Fruit fly (Drosophila melanogaster) whole organism, pupa: ENCODE data around the gene TTLL1B.
A peak's percentile ranks its signal among the peaks of the same experiment; 100 is the strongest.

Experiments
- CG10348 ChIP-seq: fragments of 200-800 bp; sonication (Bioruptor generic); IDR thresholded peaks from 2 replicates; pipeline ENCODE4 v1.3.6; 2022; ENCODE audit warnings: missing biosample characterization, missing genetic modification characterization
- CG12605 ChIP-seq: fragments of 200-800 bp; sonication (Bioruptor generic); IDR thresholded peaks from 2 replicates; pipeline ENCODE4 v1.3.6; 2022; ENCODE audit warnings: missing biosample characterization, missing genetic modification characterization
- CG13204 ChIP-seq: fragments of 200-800 bp; sonication (Bioruptor generic); optimal IDR thresholded peaks from 2 replicates; lab custom pipeline; 2018; ENCODE audit warnings: missing biosample characterization, mild to moderate bottlenecking, missing genetic modification characterization, moderate library complexity
- CG14655 ChIP-seq: fragments of 200-800 bp; sonication (Bioruptor generic); optimal IDR thresholded peaks from 3 replicates; lab custom pipeline; 2017; ENCODE audit warnings: mild to moderate bottlenecking, missing biosample characterization, missing genetic modification reagents, missing genetic modification characterization
- CG15710 ChIP-seq: fragments of 200-800 bp; sonication (Bioruptor generic); optimal IDR thresholded peaks from 2 replicates; lab custom pipeline; 2018; ENCODE audit warnings: missing biosample characterization, mild to moderate bottlenecking, missing genetic modification characterization, moderate library complexity
- CG17806 ChIP-seq: fragments of 200-800 bp; sonication (Bioruptor generic); optimal IDR thresholded peaks from 2 replicates; lab custom pipeline; 2018; ENCODE audit warnings: missing biosample characterization, mild to moderate bottlenecking, missing genetic modification characterization, moderate library complexity
- CG32121 ChIP-seq: fragments of 200-800 bp; sonication (Bioruptor generic); IDR thresholded peaks from 2 replicates; pipeline ENCODE4 v1.3.6; 2022; ENCODE audit warnings: missing biosample characterization, missing genetic modification characterization
- CG34367 ChIP-seq: fragments of 200-800 bp; sonication (Bioruptor generic); optimal IDR thresholded peaks from 2 replicates; lab custom pipeline; 2018; ENCODE audit warnings: missing biosample characterization, mild to moderate bottlenecking, missing genetic modification characterization
- CG4496 ChIP-seq: fragments of 200-800 bp; sonication (Bioruptor generic); IDR thresholded peaks from 3 replicates; pipeline ENCODE4 v1.3.6; 2022; ENCODE audit warnings: missing biosample characterization, missing genetic modification characterization
- CG8159 ChIP-seq: fragments of 200-800 bp; sonication (Bioruptor generic); optimal IDR thresholded peaks from 3 replicates; lab custom pipeline; 2018; ENCODE audit warnings: missing biosample characterization, mild to moderate bottlenecking, missing genetic modification characterization, moderate library complexity
- CG8301 ChIP-seq: fragments of 200-800 bp; sonication (Bioruptor generic); optimal IDR thresholded peaks from 2 replicates; lab custom pipeline; 2018; ENCODE audit warnings: missing biosample characterization, mild to moderate bottlenecking, missing genetic modification characterization
- CG9948 ChIP-seq: fragments of 200-800 bp; sonication (Bioruptor generic); optimal IDR thresholded peaks from 2 replicates; lab custom pipeline; 2018; ENCODE audit warnings: missing biosample characterization, mild to moderate bottlenecking, missing genetic modification characterization, moderate library complexity
- D1 ChIP-seq: fragments of 200-800 bp; sonication (Bioruptor generic); optimal IDR thresholded peaks from 2 replicates; lab custom pipeline; 2018; ENCODE audit warnings: missing biosample characterization, mild to moderate bottlenecking, missing genetic modification characterization, moderate library complexity
- EcR ChIP-seq: fragments of 200-800 bp; sonication (Bioruptor generic); optimal IDR thresholded peaks from 3 replicates; lab custom pipeline; 2019; ENCODE audit warnings: missing biosample characterization, missing genetic modification characterization, mild to moderate bottlenecking, moderate library complexity, missing genetic modification reagents
- Ets98B ChIP-seq: fragments of 200-800 bp; sonication (Bioruptor generic); IDR thresholded peaks from 2 replicates; pipeline ENCODE4 v1.3.6; 2022; ENCODE audit warnings: missing biosample characterization, missing genetic modification characterization
- Pif1A ChIP-seq: fragments of 200-800 bp; sonication (Bioruptor generic); optimal IDR thresholded peaks from 3 replicates; lab custom pipeline; 2016; ENCODE audit warnings: missing biosample characterization, missing genetic modification characterization
- Pif1B ChIP-seq: fragments of 200-800 bp; sonication (Bioruptor generic); optimal IDR thresholded peaks from 3 replicates; lab custom pipeline; 2016; ENCODE audit warnings: missing biosample characterization, missing genetic modification characterization
- Snoo ChIP-seq: fragments of 200-800 bp; sonication (Bioruptor generic); optimal IDR thresholded peaks from 3 replicates; lab custom pipeline; 2017; ENCODE audit warnings: missing biosample characterization, mild to moderate bottlenecking, missing genetic modification characterization, inconsistent platforms
- fd96Ca ChIP-seq: fragments of 200-800 bp; sonication (Bioruptor generic); IDR thresholded peaks from 3 replicates; pipeline ENCODE4 v1.3.6; 2022; ENCODE audit warnings: missing biosample characterization, missing genetic modification characterization
- gl ChIP-seq: fragments of 200-800 bp; sonication (Bioruptor generic); optimal IDR thresholded peaks from 2 replicates; lab custom pipeline; 2018; ENCODE audit warnings: missing biosample characterization, mild to moderate bottlenecking, missing genetic modification characterization
- rn ChIP-seq: fragments of 200-800 bp; sonication (Bioruptor generic); IDR thresholded peaks from 2 replicates; pipeline ENCODE4 v1.3.6; 2022; ENCODE audit warnings: missing biosample characterization, missing genetic modification characterization

TTLL1B gene

DNA sequence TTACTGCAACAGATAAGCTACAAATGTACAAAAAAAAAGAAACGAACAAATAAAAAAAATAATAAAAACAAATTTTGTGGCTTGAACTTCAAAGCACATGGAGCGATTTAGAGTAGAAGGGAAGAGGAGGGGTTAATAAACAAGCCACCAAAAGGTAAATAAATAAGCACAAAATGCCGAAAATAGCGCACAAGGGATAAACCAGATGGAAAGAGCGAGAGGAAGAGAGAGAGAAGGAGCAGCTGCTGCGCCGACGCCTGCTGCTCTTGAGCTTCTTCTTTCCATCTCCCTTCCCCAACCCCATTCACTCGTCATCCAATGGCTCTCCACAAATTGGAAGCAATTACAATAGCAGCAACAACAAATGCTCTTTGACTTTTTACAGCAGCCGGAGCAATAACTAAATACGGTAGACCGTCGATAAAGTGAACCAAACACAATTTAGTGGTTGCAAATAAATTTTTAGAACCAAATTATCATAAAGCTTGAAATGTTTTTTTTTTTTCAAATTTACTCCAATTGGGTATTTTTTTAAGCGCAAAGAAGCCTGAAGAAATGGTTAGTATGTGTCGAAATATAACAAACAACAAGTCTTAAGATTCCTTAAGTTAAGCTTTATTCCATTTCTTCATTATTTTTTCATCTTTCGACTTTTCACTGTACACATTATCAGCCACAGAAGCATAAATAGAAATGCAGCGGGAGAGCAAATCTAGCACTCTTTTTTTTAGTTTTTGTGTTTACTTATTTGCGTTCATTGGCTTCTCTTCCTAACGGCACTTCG, 23.5 kb upstream of the TTLL1B start:
- TF ChIP-seq gl (tag; lab: Kevin White, UChicago) (peak; percentile 64), EcR (GFP tag; lab: Kevin White, UChicago) (peak; percentile 90), CG8301 (peak; percentile 95), Pif1B (GFP tag; lab: Kevin White, UChicago) (peak; percentile 80), CG9948 (tag; lab: Kevin White, UChicago) (peak; percentile 89), CG13204 (GFP tag; lab: Kevin White, UChicago) (peak; percentile 68), CG4496 (GFP tag; lab: Robert Waterston, UW) (peak; percentile 91), CG12605 (GFP tag; lab: Robert Waterston, UW) (peak; percentile 76), rn (peak; percentile 65), fd96Ca (GFP tag; lab: Robert Waterston, UW) (peak; percentile 70; the same call in 2 of the 3 replicates), CG32121 (GFP tag; lab: Robert Waterston, UW) (peak; percentile 93), CG15710 (peak; percentile 88), D1 (tag; lab: Kevin White, UChicago) (peak; percentile 71), CG14655 (GFP tag; lab: Kevin White, UChicago) (peak; percentile 96), Pif1A (GFP tag; lab: Kevin White, UChicago) (peak; percentile 88), Ets98B (GFP tag; lab: Robert Waterston, UW) (peak; percentile 89), CG10348 (GFP tag; lab: Robert Waterston, UW) (peak; percentile 70; the same call in 1 of the 2 replicates), CG34367 (tag; lab: Kevin White, UChicago) (peak; percentile 84), CG8159 (tag; lab: Kevin White, UChicago) (peak; percentile 88), CG17806 (tag; lab: Kevin White, UChicago) (peak; percentile 81), Snoo (tag; lab: Kevin White, UChicago) (peak; percentile 64)

DNA sequence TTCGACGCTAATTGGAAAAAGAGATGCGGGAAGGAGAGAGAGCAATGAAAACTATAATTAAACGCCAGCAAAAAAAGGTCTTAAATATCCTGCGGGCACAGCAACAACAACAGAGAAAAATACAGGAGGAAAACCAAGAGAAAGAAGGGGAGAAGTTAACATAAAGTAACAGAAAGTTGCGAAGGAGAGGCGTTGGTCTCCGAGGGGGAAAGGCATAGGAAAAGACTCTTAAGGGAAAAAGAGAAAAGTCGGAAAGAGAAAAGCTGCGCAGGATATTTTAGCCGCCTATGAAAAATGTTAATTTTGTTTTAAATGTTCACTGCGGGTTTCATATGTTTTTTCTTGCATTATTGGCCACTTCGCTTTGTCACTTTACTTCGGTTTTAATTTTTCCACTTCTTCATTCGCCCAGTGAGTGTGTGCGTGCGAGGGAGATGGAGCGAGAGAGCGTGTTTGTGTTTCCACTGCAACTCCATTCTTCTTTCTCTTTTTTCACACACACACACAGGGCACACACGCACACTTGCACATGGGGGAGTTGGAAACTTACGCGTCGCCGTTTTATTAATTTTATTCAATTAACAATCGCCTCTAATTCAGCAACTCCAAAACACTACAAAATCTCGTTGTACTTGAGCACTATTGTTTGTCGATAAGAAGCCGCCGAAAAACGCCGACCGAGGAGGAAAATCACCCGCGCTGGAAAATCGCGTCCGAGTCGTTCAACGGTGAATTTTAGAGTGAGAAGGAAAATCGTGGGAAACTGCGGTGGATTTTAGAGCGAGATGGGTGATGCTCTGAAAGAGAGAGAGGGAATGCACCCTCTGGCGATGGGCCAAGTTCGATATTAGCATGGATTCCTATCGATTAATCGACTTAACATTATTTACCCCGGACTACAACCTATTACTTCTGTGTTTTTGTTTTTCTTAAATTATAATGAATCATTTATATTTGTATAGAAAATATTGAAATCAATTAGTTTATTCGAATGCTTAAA, 22.4 kb upstream of the TTLL1B start, which contains the start of gene Src64B:
Src64B (minus strand) TSS at position 810 of the 1,000 bp plus-strand sequence.
- no peak for TF ChIP-seq CG10348 (GFP tag; lab: Robert Waterston, UW)
- peak; percentile 42 for TF ChIP-seq CG8159 (tag; lab: Kevin White, UChicago)
- TF ChIP-seq CG9948 (tag; lab: Kevin White, UChicago), result no peak
- TF ChIP-seq CG15710, result peak; percentile 15
- peak; percentile 32 for TF ChIP-seq Snoo (tag; lab: Kevin White, UChicago)
- TF ChIP-seq CG17806 (tag; lab: Kevin White, UChicago), result no peak
- peak; percentile 43 for TF ChIP-seq Pif1B (GFP tag; lab: Kevin White, UChicago)
- peak; percentile 46 for TF ChIP-seq Ets98B (GFP tag; lab: Robert Waterston, UW)
- peak; percentile 36; the same call in 1 of the 2 replicates for TF ChIP-seq CG12605 (GFP tag; lab: Robert Waterston, UW)
- no peak for TF ChIP-seq gl (tag; lab: Kevin White, UChicago)
- TF ChIP-seq EcR (GFP tag; lab: Kevin White, UChicago), result peak; percentile 67
- no peak for TF ChIP-seq rn
- peak; percentile 53 for TF ChIP-seq Pif1A (GFP tag; lab: Kevin White, UChicago)
- peak; percentile 39 for TF ChIP-seq D1 (tag; lab: Kevin White, UChicago)
- peak; percentile 67; the same call in 2 of the 3 replicates for TF ChIP-seq CG4496 (GFP tag; lab: Robert Waterston, UW)
- TF ChIP-seq CG32121 (GFP tag; lab: Robert Waterston, UW), result peak; percentile 64
- TF ChIP-seq CG8301, result peak; percentile 29
- TF ChIP-seq CG13204 (GFP tag; lab: Kevin White, UChicago), result peak; percentile 38
- peak; percentile 5 for TF ChIP-seq CG14655 (GFP tag; lab: Kevin White, UChicago)

DNA sequence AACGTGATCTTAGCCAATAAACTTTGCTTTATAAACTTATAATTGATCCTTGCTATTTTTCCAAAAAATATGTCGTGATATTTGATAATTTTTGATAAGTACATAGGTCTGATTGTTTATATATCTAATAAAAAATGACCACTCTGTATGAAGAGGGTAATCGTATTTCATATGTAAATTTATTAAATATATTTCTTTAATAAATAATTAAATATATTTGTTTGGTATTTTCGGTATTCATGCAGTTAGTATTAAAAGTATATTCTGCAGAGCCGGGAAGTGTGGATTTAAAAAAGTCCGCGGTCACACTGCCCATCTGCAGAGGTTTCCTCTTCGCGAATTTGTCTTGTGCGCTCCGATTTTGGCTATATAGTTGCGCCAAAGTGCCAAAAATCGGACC, 21.6 kb upstream of the TTLL1B start, which contains the start of gene HDAC1:
HDAC1 (plus strand) TSS at position 301 of the 400 bp plus-strand sequence.
- no peak for TF ChIP-seq gl (tag; lab: Kevin White, UChicago)
- TF ChIP-seq, all 21 proteins: peak for 0

DNA sequence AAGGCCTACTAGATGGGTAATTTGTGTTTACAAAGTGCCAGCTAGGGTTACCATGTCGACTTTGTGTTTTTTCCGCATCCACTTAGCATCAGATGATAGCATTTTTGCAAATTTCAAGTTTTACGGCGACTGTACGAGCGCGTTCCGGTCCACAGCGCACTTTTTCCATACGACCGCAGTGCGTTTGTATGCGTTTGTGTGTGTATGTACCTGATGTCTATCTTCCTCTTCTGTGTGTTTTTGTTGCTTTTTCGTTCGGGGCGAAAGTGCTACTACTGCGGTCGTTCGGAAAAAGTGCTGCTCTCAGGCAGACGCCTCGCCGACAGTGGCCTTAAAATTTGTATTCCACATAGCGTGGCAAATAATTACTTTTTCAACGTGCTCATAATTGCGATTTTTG, 21.1 kb upstream of the TTLL1B start:
- no peak for TF ChIP-seq CG8159 (tag; lab: Kevin White, UChicago)
- TF ChIP-seq CG10348 (GFP tag; lab: Robert Waterston, UW), result no peak
- TF ChIP-seq fd96Ca (GFP tag; lab: Robert Waterston, UW), result peak; percentile 49; the same call in 2 of the 3 replicates
- TF ChIP-seq gl (tag; lab: Kevin White, UChicago), result peak; percentile 31
- TF ChIP-seq EcR (GFP tag; lab: Kevin White, UChicago), result no peak
- TF ChIP-seq rn, result no peak
- no peak for TF ChIP-seq CG15710
- TF ChIP-seq CG32121 (GFP tag; lab: Robert Waterston, UW), result 0 out of 2 replicates have a peak, but pooled peaks have one; percentile 31
- peak; percentile 7 for TF ChIP-seq CG13204 (GFP tag; lab: Kevin White, UChicago)
- no peak for TF ChIP-seq Pif1B (GFP tag; lab: Kevin White, UChicago)
- no peak for TF ChIP-seq CG17806 (tag; lab: Kevin White, UChicago)
- no peak for TF ChIP-seq D1 (tag; lab: Kevin White, UChicago)
- TF ChIP-seq CG34367 (tag; lab: Kevin White, UChicago), result no peak
- TF ChIP-seq Pif1A (GFP tag; lab: Kevin White, UChicago), result no peak
- TF ChIP-seq CG8301, result peak; percentile 24
- TF ChIP-seq CG14655 (GFP tag; lab: Kevin White, UChicago), result no peak
- TF ChIP-seq CG4496 (GFP tag; lab: Robert Waterston, UW), result no peak
- no peak for TF ChIP-seq CG12605 (GFP tag; lab: Robert Waterston, UW)
- no peak for TF ChIP-seq CG9948 (tag; lab: Kevin White, UChicago)
- TF ChIP-seq Ets98B (GFP tag; lab: Robert Waterston, UW), result no peak
- no peak for TF ChIP-seq Snoo (tag; lab: Kevin White, UChicago)
